Worm (Caenorhabditis elegans) whole organism, L4/young adult: ENCODE data around the gene Y13C8A.1.

Source experiments
- W03F9.2 ChIP-seq: fragments of 150-350 bp; optimal IDR thresholded peaks from 2 replicates; lab custom pipeline; 2014; ENCODE audit warnings: missing biosample characterization, missing genetic modification characterization
- him-1 ChIP-seq: sonication (generic microtip); optimal IDR thresholded peaks from 2 replicates; lab custom pipeline; 2016; ENCODE audit warnings: missing genotype, missing genetic modification reagents, missing genetic modification characterization, missing compliant biosample characterization

- TF ChIP-seq him-1 (tag; lab: Kevin White, UChicago): no peak
- TF ChIP-seq W03F9.2 (tag; lab: Kevin White, UChicago): no peak
These were observed 40.1 kb downstream of the Y13C8A.1 start, which contains the start of gene C30E1.4 for ce11 chrX:16923636-16924035.
